Fruit fly (Drosophila melanogaster): ENCODE measurements around the gene Sirt4.
A peak's percentile ranks its signal among the peaks of the same experiment; 100 is the strongest.

The Sirt4 gene

DNA sequence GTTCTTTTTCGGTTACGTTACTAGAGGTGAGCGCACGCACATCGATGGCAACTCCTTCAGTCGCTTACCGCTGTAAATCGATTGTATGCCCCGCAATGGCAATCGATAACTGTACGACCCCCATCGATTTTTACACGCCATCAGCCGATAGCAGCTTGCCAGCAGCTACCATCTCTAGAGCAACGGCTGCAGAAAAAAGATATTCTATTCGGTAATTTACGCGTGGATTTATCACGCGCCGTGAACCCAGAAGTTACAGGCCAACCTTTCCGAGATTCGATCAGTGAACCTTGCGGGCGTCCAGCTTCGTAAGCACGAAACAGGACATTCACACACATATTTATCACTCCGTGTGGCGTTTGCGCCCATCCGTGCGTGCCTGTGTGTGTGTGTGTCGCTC, at the start of gene Sirt4, which contains the start of gene CG4119:
Sirt4 (minus strand) TSS at position 39 of the 400 bp plus-strand sequence.
CG4119 (plus strand) TSS at position 151 of the 400 bp plus-strand sequence.
- TF ChIP-seq toe (GFP tag; optimal IDR thresholded peaks at IDR 0.05) (peak; percentile 7), Mnt (GFP tag; optimal IDR thresholded peaks at IDR 0.05) (peak; percentile 68), CG7101 (tag; optimal IDR thresholded peaks at IDR 0.05) (peak; percentile 2), cnc (optimal IDR thresholded peaks at IDR 0.05) (no peak), CG11617 (GFP tag; optimal IDR thresholded peaks at IDR 0.05) (no peak), CG1620 (GFP tag; optimal IDR thresholded peaks at IDR 0.05) (peak; percentile 44), cic (GFP tag; optimal IDR thresholded peaks at IDR 0.05) (peak; percentile 34), bab1 (GFP tag; optimal IDR thresholded peaks at IDR 0.05) (peak; percentile 65), tj (GFP tag; optimal IDR thresholded peaks at IDR 0.05) (peak; percentile 62), pad (GFP tag; optimal IDR thresholded peaks at IDR 0.05) (peak; percentile 27), Crg-1 (GFP tag; optimal IDR thresholded peaks at IDR 0.05) (peak; percentile 59), CG33017 (tag; optimal IDR thresholded peaks at IDR 0.05) (no peak), CG14711 (tag; optimal IDR thresholded peaks at IDR 0.05) (peak; percentile 15)

DNA sequence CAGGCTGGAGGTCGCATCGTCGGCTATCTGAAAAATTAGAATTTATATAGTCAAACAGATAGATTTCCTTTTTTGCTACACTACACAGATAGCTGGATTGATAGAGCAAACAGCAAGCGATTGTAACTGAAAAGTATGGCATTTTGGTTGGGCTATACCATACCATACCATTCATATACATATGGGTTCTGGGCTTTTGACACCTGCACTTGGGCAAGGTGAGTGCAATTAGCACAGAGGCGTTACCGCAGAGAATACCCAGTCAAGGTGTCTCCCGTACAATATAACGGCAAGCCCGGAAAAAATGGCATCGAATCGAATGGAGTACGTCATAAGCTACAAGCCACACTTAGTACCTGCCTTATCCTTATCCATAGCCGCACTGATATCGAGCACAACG, 49.0 kb upstream of the Sirt4 start:
- TF ChIP-seq CG14711 (tag; optimal IDR thresholded peaks at IDR 0.05), result no peak

DNA sequence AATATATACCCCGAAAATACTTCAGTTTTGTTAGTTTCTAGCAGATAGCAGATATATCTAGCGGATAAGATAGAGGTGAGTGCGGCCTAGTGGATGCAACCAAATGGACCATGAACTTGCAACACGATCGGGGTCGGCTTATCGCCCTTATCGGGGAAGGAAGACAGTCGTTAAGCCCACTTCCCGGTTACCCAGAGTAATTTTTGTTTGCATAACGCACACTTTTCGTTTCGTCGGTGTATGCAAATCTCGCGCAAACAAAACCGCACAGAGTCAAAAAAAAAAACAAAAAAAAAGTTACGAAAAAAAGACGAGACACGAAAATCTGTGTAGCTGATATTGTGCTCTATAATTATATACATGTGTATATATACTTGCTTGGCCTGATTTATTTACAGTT, 47.2 kb upstream of the Sirt4 start:
- TF ChIP-seq CG14711 (tag; optimal IDR thresholded peaks at IDR 0.05) (no peak), bab1 (GFP tag; optimal IDR thresholded peaks at IDR 0.05) (no peak), CG33017 (tag; optimal IDR thresholded peaks at IDR 0.05) (no peak), Hr96 (GFP tag; optimal IDR thresholded peaks at IDR 0.05) (no peak), Crg-1 (GFP tag; optimal IDR thresholded peaks at IDR 0.05) (no peak), ovo (GFP tag; optimal IDR thresholded peaks at IDR 0.05) (no peak), CG7101 (tag; optimal IDR thresholded peaks at IDR 0.05) (no peak), cnc (optimal IDR thresholded peaks at IDR 0.05) (no peak), CG12768 (GFP tag; optimal IDR thresholded peaks at IDR 0.05) (no peak), CG5204 (GFP tag; optimal IDR thresholded peaks at IDR 0.05) (no peak), kay (GFP tag; ENCODE audit: borderline replicate concordance) (no peak), CG1620 (GFP tag; optimal IDR thresholded peaks at IDR 0.05) (no peak), Mnt (GFP tag; optimal IDR thresholded peaks at IDR 0.05) (no peak), CG11617 (GFP tag; optimal IDR thresholded peaks at IDR 0.05) (no peak), toe (GFP tag; optimal IDR thresholded peaks at IDR 0.05) (no peak), tj (GFP tag; optimal IDR thresholded peaks at IDR 0.05) (no peak), pad (GFP tag; optimal IDR thresholded peaks at IDR 0.05) (no peak), CG7045 (GFP tag; optimal IDR thresholded peaks at IDR 0.05) (no peak), cic (GFP tag; optimal IDR thresholded peaks at IDR 0.05) (no peak), Clk (GFP tag; optimal IDR thresholded peaks at IDR 0.05) (no peak)

DNA sequence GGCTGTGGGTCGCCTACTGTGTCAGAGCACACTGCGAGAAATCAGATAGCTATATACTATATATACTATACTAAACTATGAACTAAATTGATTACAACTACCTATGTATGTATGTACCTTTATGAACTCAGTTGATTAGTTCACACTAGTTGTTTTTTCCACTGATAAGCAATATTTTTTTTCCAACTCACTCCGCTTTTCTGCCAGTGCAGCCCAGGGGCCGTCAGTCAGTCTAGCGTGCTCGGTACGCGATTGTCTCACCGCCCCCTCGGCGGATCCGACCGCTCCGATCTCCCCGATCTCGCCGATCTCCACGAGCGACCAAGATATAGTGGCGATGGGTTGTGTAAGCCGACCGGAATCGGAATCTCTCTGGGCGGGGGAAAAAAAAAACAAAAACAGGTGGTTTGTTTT, 40.2 kb upstream of the Sirt4 start:
- TF ChIP-seq Hr96 (GFP tag; optimal IDR thresholded peaks at IDR 0.05) (peak; percentile 50), cic (GFP tag; optimal IDR thresholded peaks at IDR 0.05) (peak; percentile 33), Clk (GFP tag; optimal IDR thresholded peaks at IDR 0.05) (peak; percentile 8), toe (GFP tag; optimal IDR thresholded peaks at IDR 0.05) (peak; percentile 34), CG5204 (GFP tag; optimal IDR thresholded peaks at IDR 0.05) (peak; percentile 51), tj (GFP tag; optimal IDR thresholded peaks at IDR 0.05) (peak; percentile 30), CG1620 (GFP tag; optimal IDR thresholded peaks at IDR 0.05) (peak; percentile 33), cnc (optimal IDR thresholded peaks at IDR 0.05) (no peak), CG11617 (GFP tag; optimal IDR thresholded peaks at IDR 0.05) (peak; percentile 38), Mnt (GFP tag; optimal IDR thresholded peaks at IDR 0.05) (peak; percentile 39), Crg-1 (GFP tag; optimal IDR thresholded peaks at IDR 0.05) (no peak), kay (GFP tag; ENCODE audit: borderline replicate concordance) (peak; percentile 29), pad (GFP tag; optimal IDR thresholded peaks at IDR 0.05) (peak; percentile 32), bab1 (GFP tag; optimal IDR thresholded peaks at IDR 0.05) (no peak), CG7101 (tag; optimal IDR thresholded peaks at IDR 0.05) (peak; percentile 72), CG14711 (tag; optimal IDR thresholded peaks at IDR 0.05) (peak; percentile 71), ovo (GFP tag; optimal IDR thresholded peaks at IDR 0.05) (no peak), CG12768 (GFP tag; optimal IDR thresholded peaks at IDR 0.05) (peak; percentile 66), CG33017 (tag; optimal IDR thresholded peaks at IDR 0.05) (peak; percentile 74), CG7045 (GFP tag; optimal IDR thresholded peaks at IDR 0.05) (peak; percentile 64)

DNA sequence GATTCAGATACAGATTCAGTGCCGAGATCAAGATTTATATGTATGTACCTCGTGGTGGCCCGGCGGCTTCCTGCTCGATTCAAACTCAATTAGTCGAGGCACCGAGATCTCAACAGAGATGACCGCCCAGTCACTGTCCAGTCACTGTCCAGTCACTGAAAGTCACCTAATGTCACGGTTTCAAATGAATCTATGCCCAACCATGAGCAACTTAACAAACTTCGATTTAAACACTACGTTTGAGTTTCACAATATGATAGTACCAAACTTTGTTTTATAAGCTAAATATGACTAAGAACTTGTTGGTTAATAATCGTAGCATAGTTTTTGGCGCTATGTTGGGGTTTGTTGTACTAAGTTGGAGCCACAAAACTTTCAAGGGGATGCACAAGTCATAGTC, 39.4 kb upstream of the Sirt4 start:
- TF ChIP-seq ovo (GFP tag; optimal IDR thresholded peaks at IDR 0.05), result no peak
- TF ChIP-seq pad (GFP tag; optimal IDR thresholded peaks at IDR 0.05), result no peak
- TF ChIP-seq tj (GFP tag; optimal IDR thresholded peaks at IDR 0.05), result no peak
- no peak for TF ChIP-seq cnc (optimal IDR thresholded peaks at IDR 0.05)
- no peak for TF ChIP-seq CG11617 (GFP tag; optimal IDR thresholded peaks at IDR 0.05)
- TF ChIP-seq CG7045 (GFP tag; optimal IDR thresholded peaks at IDR 0.05), result no peak
- no peak for TF ChIP-seq kay (GFP tag; ENCODE audit: borderline replicate concordance)
- TF ChIP-seq Mnt (GFP tag; optimal IDR thresholded peaks at IDR 0.05), result no peak
- TF ChIP-seq CG14711 (tag; optimal IDR thresholded peaks at IDR 0.05), result no peak
- TF ChIP-seq bab1 (GFP tag; optimal IDR thresholded peaks at IDR 0.05), result no peak
- no peak for TF ChIP-seq Clk (GFP tag; optimal IDR thresholded peaks at IDR 0.05)
- TF ChIP-seq toe (GFP tag; optimal IDR thresholded peaks at IDR 0.05), result no peak
- no peak for TF ChIP-seq Crg-1 (GFP tag; optimal IDR thresholded peaks at IDR 0.05)
- TF ChIP-seq CG33017 (tag; optimal IDR thresholded peaks at IDR 0.05), result no peak

DNA sequence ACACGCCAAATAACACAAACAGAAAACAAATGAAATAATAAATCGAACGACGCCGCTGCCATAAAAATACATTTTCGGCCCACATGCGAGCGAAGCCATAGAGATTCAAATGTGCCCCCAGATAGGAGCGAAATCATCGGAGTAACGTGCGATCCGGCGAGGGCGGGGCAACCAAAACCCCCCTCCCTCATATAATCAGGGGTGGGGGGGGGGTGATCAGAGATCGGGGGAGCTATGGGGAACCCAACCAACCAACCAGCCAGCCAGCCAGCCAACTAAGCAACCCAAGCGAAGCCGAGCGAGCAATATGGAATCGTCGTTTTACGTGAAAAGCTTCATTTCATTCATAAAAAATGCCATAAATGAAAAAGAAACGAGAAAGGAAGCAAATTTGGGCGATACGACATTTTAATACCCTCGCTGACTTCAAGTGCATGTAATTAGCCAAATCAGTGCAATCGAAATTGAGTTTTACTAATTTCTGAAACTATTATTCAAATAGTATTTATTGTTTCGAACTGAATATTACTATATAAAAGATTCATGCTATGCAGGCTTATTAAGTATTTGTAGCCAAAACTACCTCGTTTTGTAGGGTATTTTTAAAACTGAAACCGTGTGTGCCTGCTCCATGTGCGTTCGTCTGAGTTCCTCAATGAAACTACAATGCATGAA, 34.2 kb upstream of the Sirt4 start:
- TF ChIP-seq Crg-1 (GFP tag; optimal IDR thresholded peaks at IDR 0.05) (no peak), CG7101 (tag; optimal IDR thresholded peaks at IDR 0.05) (no peak)

Data from whole organism, adult.